Worm (Caenorhabditis elegans) whole organism, early embryonic: ENCODE data around the gene B0280.17.

Experiments used
- ama-1 ChIP-seq: fragments of 150-350 bp; optimal IDR thresholded peaks from 2 replicates; lab custom pipeline; 2014
- ceh-36 ChIP-seq: sonication (generic microtip); optimal IDR thresholded peaks from 2 replicates; lab custom pipeline; 2016; ENCODE audit warnings: missing genetic modification characterization, inconsistent platforms, missing compliant biosample characterization
- hmbx-1 ChIP-seq: sonication (generic microtip); optimal IDR thresholded peaks from 2 replicates; lab custom pipeline; 2016; ENCODE audit warnings: mild to moderate bottlenecking, missing genetic modification characterization, missing compliant biosample characterization

ce11 chrIII:7114952-7115488, 20.9 kb downstream of the B0280.17 start, which contains the start of gene nhr-10:
- no peak for TF ChIP-seq ceh-36
- TF ChIP-seq ama-1 = no peak
- no peak for TF ChIP-seq hmbx-1 (tag; lab: Kevin White, UChicago)
